Worm (Caenorhabditis elegans) whole organism, L4/young adult: Measurements from ENCODE around the gene sth-1.

Experiments
- W03F9.2 ChIP-seq: fragments of 150-350 bp; optimal IDR thresholded peaks from 2 replicates; lab custom pipeline; 2014; ENCODE audit warnings: missing biosample characterization, missing genetic modification characterization
- dao-5 ChIP-seq: sonication (generic microtip); optimal IDR thresholded peaks from 2 replicates; lab custom pipeline; 2016; ENCODE audit warnings: missing genotype, missing genetic modification characterization, moderate library complexity, missing compliant biosample characterization
- him-1 ChIP-seq: sonication (generic microtip); optimal IDR thresholded peaks from 2 replicates; lab custom pipeline; 2016; ENCODE audit warnings: missing genotype, missing genetic modification reagents, missing genetic modification characterization, missing compliant biosample characterization

ce11 chrV:8043664-8044063, 8.3 kb upstream of the sth-1 start:
- TF ChIP-seq him-1 (tag; lab: Kevin White, UChicago) (no peak), dao-5 (no peak), W03F9.2 (tag; lab: Kevin White, UChicago) (no peak)
